Worm (Caenorhabditis elegans) whole organism, young adult: Measurements from ENCODE around the gene pifk-1.

Source experiments
- B0035.1 ChIP-seq: sonication (generic microtip); optimal IDR thresholded peaks from 2 replicates; lab custom pipeline; 2016; ENCODE audit warnings: missing genetic modification characterization, mild to moderate bottlenecking, missing compliant biosample characterization, missing genotype, missing genetic modification reagents
- F23B12.7 ChIP-seq: sonication (generic microtip); optimal IDR thresholded peaks from 2 replicates; lab custom pipeline; 2017; ENCODE audit warnings: missing genetic modification characterization, mild to moderate bottlenecking, missing compliant biosample characterization, antibody characterized with exemption, moderate library complexity; ENCODE audit not compliant: insufficient read depth
- F49E8.2 ChIP-seq: sonication (generic microtip); optimal IDR thresholded peaks from 3 replicates; lab custom pipeline; 2017; ENCODE audit warnings: missing genetic modification characterization, mild to moderate bottlenecking, missing compliant biosample characterization, antibody characterized with exemption, moderate library complexity; ENCODE audit not compliant: insufficient read depth
- F57C9.4 ChIP-seq: sonication (generic microtip); optimal IDR thresholded peaks from 2 replicates; lab custom pipeline; 2017; ENCODE audit warnings: mild to moderate bottlenecking, missing genetic modification characterization, missing compliant biosample characterization
- aptf-2 ChIP-seq: fragments of 200-800 bp; sonication (Bioruptor generic); conservative IDR thresholded peaks from 2 replicates; pipeline ENCODE4 v1.3.6; 2022; ENCODE audit warnings: missing genetic modification reagents, missing genetic modification characterization, missing compliant biosample characterization
- atf-7 ChIP-seq: sonication (generic microtip); optimal IDR thresholded peaks from 2 replicates; lab custom pipeline; 2017; ENCODE audit warnings: mild to moderate bottlenecking, missing genetic modification characterization, missing compliant biosample characterization
- athp-1 ChIP-seq: sonication (generic microtip); optimal IDR thresholded peaks from 2 replicates; lab custom pipeline; 2017; ENCODE audit warnings: mild to moderate bottlenecking, missing genetic modification characterization, missing compliant biosample characterization
- attf-3 ChIP-seq: fragments of 200-800 bp; sonication (Bioruptor generic); conservative IDR thresholded peaks from 2 replicates; pipeline ENCODE4 v1.3.6; 2022; ENCODE audit warnings: missing genetic modification reagents, missing genetic modification characterization, missing compliant biosample characterization
- attf-5 ChIP-seq: fragments of 200-800 bp; sonication (Bioruptor generic); optimal IDR thresholded peaks from 2 replicates; lab custom pipeline; 2018; ENCODE audit warnings: mild to moderate bottlenecking, missing genetic modification characterization, missing compliant biosample characterization
- bed-2 ChIP-seq: fragments of 200-800 bp; sonication (Bioruptor generic); IDR thresholded peaks from 2 replicates; pipeline ENCODE4 v1.3.6; 2022; ENCODE audit warnings: missing genetic modification reagents, missing genetic modification characterization, missing compliant biosample characterization
- ceh-27 ChIP-seq: fragments of 200-800 bp; sonication (Bioruptor generic); optimal IDR thresholded peaks from 2 replicates; lab custom pipeline; 2018; ENCODE audit warnings: mild to moderate bottlenecking, missing genetic modification characterization, moderate library complexity, missing compliant biosample characterization
- ceh-91 ChIP-seq: fragments of 200-800 bp; sonication (Bioruptor generic); IDR thresholded peaks from 2 replicates; pipeline ENCODE4 v1.3.6; 2022; ENCODE audit warnings: missing genetic modification reagents, missing genetic modification characterization, missing compliant biosample characterization
- chd-7 ChIP-seq: sonication (generic microtip); optimal IDR thresholded peaks from 2 replicates; lab custom pipeline; 2016; ENCODE audit warnings: mild to moderate bottlenecking, missing genetic modification characterization, moderate library complexity, missing compliant biosample characterization
- dox-1 ChIP-seq: fragments of 200-800 bp; sonication (Bioruptor generic); IDR thresholded peaks from 2 replicates; pipeline ENCODE4 v1.3.6; 2022; ENCODE audit warnings: missing genetic modification reagents, missing genetic modification characterization, missing compliant biosample characterization
- ets-4 ChIP-seq: fragments of 200-800 bp; sonication (Bioruptor generic); optimal IDR thresholded peaks from 2 replicates; lab custom pipeline; 2018; ENCODE audit warnings: mild to moderate bottlenecking, missing genetic modification characterization, missing compliant biosample characterization
- him-1 ChIP-seq: sonication (generic microtip); optimal IDR thresholded peaks from 2 replicates; lab custom pipeline; 2016; ENCODE audit warnings: missing genotype, missing genetic modification reagents, missing genetic modification characterization, missing compliant biosample characterization
- hmg-1.2 ChIP-seq: fragments of 200-800 bp; sonication (Bioruptor generic); IDR thresholded peaks from 2 replicates; pipeline ENCODE4 v1.3.6; 2022; ENCODE audit warnings: missing genetic modification reagents, missing genetic modification characterization, missing compliant biosample characterization
- hsf-1 ChIP-seq: fragments of 200-800 bp; sonication (Bioruptor generic); IDR thresholded peaks from 2 replicates; pipeline ENCODE4 v1.3.6; 2022; ENCODE audit warnings: missing genetic modification reagents, missing genetic modification characterization, missing compliant biosample characterization
- let-607 ChIP-seq, 2 experiments: fragments of 200-800 bp in 1 of 2; sonication (Bioruptor generic) in 1 of 2; sonication (generic microtip) in 1 of 2; optimal IDR thresholded peaks; 2 replicates each; lab custom pipeline; 2016 to 2018; ENCODE audit warnings: mild to moderate bottlenecking in 2 of 2, missing compliant biosample characterization in 2 of 2, missing genetic modification characterization in 2 of 2, moderate library complexity in 2 of 2, missing genotype in 1 of 2
- lin-40 ChIP-seq: sonication (generic microtip); optimal IDR thresholded peaks from 2 replicates; lab custom pipeline; 2016; ENCODE audit warnings: missing genetic modification characterization, mild to moderate bottlenecking, missing compliant biosample characterization, missing genotype, missing genetic modification reagents
- lsl-1 ChIP-seq: fragments of 200-800 bp; sonication (Bioruptor generic); optimal IDR thresholded peaks from 2 replicates; lab custom pipeline; 2018; ENCODE audit warnings: mild to moderate bottlenecking, missing genetic modification characterization, moderate library complexity, missing compliant biosample characterization
- madf-10 ChIP-seq: sonication (generic microtip); optimal IDR thresholded peaks from 2 replicates; lab custom pipeline; 2016; ENCODE audit warnings: mild to moderate bottlenecking, missing genetic modification characterization, missing compliant biosample characterization
- madf-3 ChIP-seq: fragments of 200-800 bp; sonication (Bioruptor generic); IDR thresholded peaks from 2 replicates; pipeline ENCODE4 v1.3.6; 2022; ENCODE audit warnings: missing genetic modification reagents, missing genetic modification characterization, missing compliant biosample characterization
- mcd-1 ChIP-seq: fragments of 200-800 bp; sonication (Bioruptor generic); IDR thresholded peaks from 2 replicates; pipeline ENCODE4 v1.3.6; 2022; ENCODE audit warnings: missing genetic modification reagents, missing genetic modification characterization, missing compliant biosample characterization
- mxl-1 ChIP-seq: sonication (generic microtip); optimal IDR thresholded peaks from 2 replicates; lab custom pipeline; 2016; ENCODE audit warnings: missing genetic modification characterization, missing compliant biosample characterization
- nfya-2 ChIP-seq: fragments of 200-800 bp; sonication (Bioruptor generic); IDR thresholded peaks from 2 replicates; pipeline ENCODE4 v1.3.6; 2022; ENCODE audit warnings: missing genetic modification reagents, missing genetic modification characterization, missing compliant biosample characterization
- nhr-80 ChIP-seq: sonication (generic microtip); optimal IDR thresholded peaks from 2 replicates; lab custom pipeline; 2016; ENCODE audit warnings: missing genetic modification characterization, missing compliant biosample characterization
- rec-8 ChIP-seq, 2 experiments: sonication (generic microtip); optimal IDR thresholded peaks; 2 replicates each; lab custom pipeline; 2016; ENCODE audit warnings: mild to moderate bottlenecking in 2 of 2, missing genetic modification characterization in 2 of 2, missing genetic modification reagents in 2 of 2, missing genotype in 2 of 2, missing biosample characterization in 1 of 2, missing compliant biosample characterization in 1 of 2, moderate library complexity in 1 of 2
- rpc-1 ChIP-seq, 2 experiments: fragments of 150-350 bp in 1 of 2; sonication (generic microtip) in 1 of 2; optimal IDR thresholded peaks; 2 replicates each; lab custom pipeline; 2014 to 2018; ENCODE audit warnings: missing biosample characterization in 1 of 2, missing genetic modification characterization in 1 of 2, missing genetic modification reagents in 1 of 2, missing genotype in 1 of 2
- snpc-4 ChIP-seq, 5 experiments: fragments of 150-350 bp in 1 of 5; sonication (generic microtip) in 4 of 5; optimal IDR thresholded peaks; 2 replicates each; lab custom pipeline; 2014 to 2018; ENCODE audit warnings: missing genetic modification characterization in 5 of 5, missing biosample characterization in 3 of 5, antibody characterized with exemption in 2 of 5, mild to moderate bottlenecking in 2 of 5, missing compliant biosample characterization in 2 of 5, missing genotype in 2 of 5, moderate library complexity in 2 of 5, missing genetic modification reagents in 1 of 5
- sptf-2 ChIP-seq: fragments of 200-800 bp; sonication (Bioruptor generic); optimal IDR thresholded peaks from 2 replicates; lab custom pipeline; 2018; ENCODE audit warnings: mild to moderate bottlenecking, missing genetic modification characterization, missing compliant biosample characterization
- ztf-26 ChIP-seq: sonication (generic microtip); optimal IDR thresholded peaks from 2 replicates; lab custom pipeline; 2017; ENCODE audit warnings: missing genetic modification characterization, missing compliant biosample characterization
- ztf-3 ChIP-seq: fragments of 200-800 bp; sonication (Bioruptor generic); optimal IDR thresholded peaks from 2 replicates; lab custom pipeline; 2018; ENCODE audit warnings: mild to moderate bottlenecking, missing genetic modification characterization, missing compliant biosample characterization

pifk-1 gene

ce11 chrX:924495-925008 is at the start of gene pifk-1, which contains the start of gene tbc-11:
Gene pifk-1 (minus strand): TSS chrX:924511.
Gene tbc-11 (plus strand): TSS chrX:924958.
- TF ChIP-seq lin-40 (tag; lab: Kevin White, UChicago) (peak; percentile 23), attf-5 (GFP tag; lab: Kevin White, UChicago) (peak; percentile 75), F49E8.2 (tag; lab: Kevin White, UChicago) (no peak), snpc-4 (GFP tag; optimal IDR thresholded peaks at IDR 0.05; lab: Kevin White, UChicago) (no peak), snpc-4 (tag; optimal IDR thresholded peaks at IDR 0.05; lab: Kevin White, UChicago) (peak in 1 of 4 experiments; percentile 65), mcd-1 (GFP tag; lab: Robert Waterston, UW) (peak; percentile 65), him-1 (tag; lab: Kevin White, UChicago) (no peak), nhr-80 (peak; percentile 75), mxl-1 (no peak), hmg-1.2 (GFP tag; lab: Robert Waterston, UW) (peak; percentile 9; the same call in 1 of the 2 replicates), let-607 (tag; optimal IDR thresholded peaks at IDR 0.05; lab: Kevin White, UChicago) (peak in 1 of 2 experiments; percentile 12), ceh-27 (GFP tag; lab: Kevin White, UChicago) (peak; percentile 24), ets-4 (GFP tag; lab: Kevin White, UChicago) (no peak), F23B12.7 (tag; lab: Kevin White, UChicago) (peak; percentile 71), attf-3 (GFP tag; lab: Robert Waterston, UW) (no peak), rpc-1 (optimal IDR thresholded peaks at IDR 0.05; lab: Kevin White, UChicago) (no peak), rpc-1 (tag; optimal IDR thresholded peaks at IDR 0.05; lab: Kevin White, UChicago) (no peak), dox-1 (GFP tag; lab: Robert Waterston, UW) (0 out of 2 replicates have a peak, but pooled peaks have one; percentile 32)
- TF ChIP-seq, all 124 proteins: peak for 10

- no peak for TF ChIP-seq athp-1 (tag; lab: Kevin White, UChicago)
- TF ChIP-seq ztf-3: no peak
- no peak for TF ChIP-seq nfya-2 (GFP tag; lab: Robert Waterston, UW)
- no peak for TF ChIP-seq ceh-91 (GFP tag; lab: Robert Waterston, UW)
- no peak for TF ChIP-seq F57C9.4 (tag; lab: Kevin White, UChicago)
- TF ChIP-seq madf-3 (GFP tag; lab: Robert Waterston, UW): no peak
These were observed 45.8 kb upstream of the pifk-1 start, which contains the start of gene C44C1.6 for ce11 chrX:970072-970471. Gene C44C1.6 (minus strand): TSS chrX:970270.

- TF ChIP-seq sptf-2 (GFP tag; lab: Kevin White, UChicago) (no peak), F23B12.7 (tag; lab: Kevin White, UChicago) (no peak), lsl-1 (no peak), B0035.1 (tag; lab: Kevin White, UChicago) (no peak), bed-2 (no peak), chd-7 (tag; lab: Kevin White, UChicago) (no peak), madf-3 (GFP tag; lab: Robert Waterston, UW) (no peak), attf-5 (GFP tag; lab: Kevin White, UChicago) (no peak), rec-8 (tag; optimal IDR thresholded peaks at IDR 0.05; lab: Kevin White, UChicago) (no peak), snpc-4 (GFP tag; optimal IDR thresholded peaks at IDR 0.05; lab: Kevin White, UChicago) (no peak), snpc-4 (tag; optimal IDR thresholded peaks at IDR 0.05; lab: Kevin White, UChicago) (no peak), ztf-26 (tag; lab: Kevin White, UChicago) (no peak), madf-10 (tag; lab: Kevin White, UChicago) (no peak), aptf-2 (no peak), hsf-1 (GFP tag; lab: Robert Waterston, UW) (no peak), atf-7 (tag; lab: Kevin White, UChicago) (no peak)
These were observed 38.9 kb upstream of the pifk-1 start, which contains the start of gene ncs-1 for ce11 chrX:963171-963570. Gene ncs-1 (minus strand): TSS chrX:963271.
